Worm (Caenorhabditis elegans): Measurements from ENCODE around the gene Y62E10A.20.

ce11 chrIV:13364869-13365268 lies 21.0 kb downstream of the Y62E10A.20 start, which contains the start of gene srsx-25:
- TF ChIP-seq pha-4 (tag; optimal IDR thresholded peaks at IDR 0.05) (no peak), nhr-12 (tag; optimal IDR thresholded peaks at IDR 0.05) (no peak), nhr-76 (tag; optimal IDR thresholded peaks at IDR 0.05) (no peak), elt-3 (tag; optimal IDR thresholded peaks at IDR 0.05) (no peak), elt-1 (tag; optimal IDR thresholded peaks at IDR 0.05; ENCODE audit: borderline replicate concordance, insufficient read depth) (no peak), zip-8 (tag; optimal IDR thresholded peaks at IDR 0.05) (no peak), lsy-2 (tag; optimal IDR thresholded peaks at IDR 0.05) (no peak), mab-5 (tag; optimal IDR thresholded peaks at IDR 0.05) (no peak), nhr-28 (tag; optimal IDR thresholded peaks at IDR 0.05) (no peak), ces-1 (GFP tag; optimal IDR thresholded peaks at IDR 0.05) (no peak), unc-39 (tag; optimal IDR thresholded peaks at IDR 0.05) (no peak), flh-1 (GFP tag; optimal IDR thresholded peaks at IDR 0.05) (no peak), nhr-237 (tag; optimal IDR thresholded peaks at IDR 0.05) (no peak), unc-62 (GFP tag; optimal IDR thresholded peaks at IDR 0.05) (no peak)
